Worm (Caenorhabditis elegans) whole organism, young adult: ENCODE measurements around the gene gcy-32.

Source experiments
- B0035.1 ChIP-seq: sonication (generic microtip); optimal IDR thresholded peaks from 2 replicates; lab custom pipeline; 2016; ENCODE audit warnings: missing genetic modification characterization, mild to moderate bottlenecking, missing compliant biosample characterization, missing genotype, missing genetic modification reagents
- B0261.1 ChIP-seq: sonication (generic microtip); optimal IDR thresholded peaks from 2 replicates; lab custom pipeline; 2016; ENCODE audit warnings: mild to moderate bottlenecking, missing genetic modification characterization, moderate library complexity, missing compliant biosample characterization
- C06A6.2 ChIP-seq: fragments of 200-800 bp; sonication (Bioruptor generic); conservative IDR thresholded peaks from 2 replicates; pipeline ENCODE4 v1.3.6; 2022; ENCODE audit warnings: missing genetic modification characterization, missing compliant biosample characterization
- D2030.7 ChIP-seq: fragments of 200-800 bp; sonication (Bioruptor generic); IDR thresholded peaks from 2 replicates; pipeline ENCODE4 v1.3.6; 2022; ENCODE audit warnings: missing genetic modification reagents, missing genetic modification characterization, missing compliant biosample characterization
- F22D6.2 ChIP-seq: sonication (generic microtip); optimal IDR thresholded peaks from 2 replicates; lab custom pipeline; 2016; ENCODE audit warnings: mild to moderate bottlenecking, missing genetic modification characterization, missing compliant biosample characterization
- F37B4.10 ChIP-seq: fragments of 200-800 bp; sonication (Bioruptor generic); IDR thresholded peaks from 2 replicates; pipeline ENCODE4 v1.3.6; 2022; ENCODE audit warnings: missing genetic modification characterization, missing compliant biosample characterization
- F39B2.1 ChIP-seq: fragments of 200-800 bp; sonication (Bioruptor generic); IDR thresholded peaks from 2 replicates; pipeline ENCODE4 v1.3.6; 2022; ENCODE audit warnings: missing genetic modification reagents, missing genetic modification characterization, missing compliant biosample characterization
- F57A8.1 ChIP-seq: fragments of 200-800 bp; sonication (Bioruptor generic); optimal IDR thresholded peaks from 2 replicates; lab custom pipeline; 2018; ENCODE audit warnings: mild to moderate bottlenecking, missing genetic modification characterization, moderate library complexity, missing compliant biosample characterization
- T07F8.4 ChIP-seq: sonication (generic microtip); optimal IDR thresholded peaks from 2 replicates; lab custom pipeline; 2016; ENCODE audit warnings: mild to moderate bottlenecking, missing genetic modification characterization, moderate library complexity, missing compliant biosample characterization
- Y79H2A.3 ChIP-seq: fragments of 200-800 bp; sonication (Bioruptor generic); conservative IDR thresholded peaks from 2 replicates; pipeline ENCODE4 v1.3.6; 2022; ENCODE audit warnings: missing genetic modification reagents, missing genetic modification characterization, missing compliant biosample characterization
- aptf-3 ChIP-seq: fragments of 200-800 bp; sonication (Bioruptor generic); IDR thresholded peaks from 2 replicates; pipeline ENCODE4 v1.3.6; 2022; ENCODE audit warnings: missing genetic modification characterization, missing compliant biosample characterization
- ccch-3 ChIP-seq: fragments of 200-800 bp; sonication (Bioruptor generic); optimal IDR thresholded peaks from 2 replicates; lab custom pipeline; 2018; ENCODE audit warnings: mild to moderate bottlenecking, missing genetic modification characterization, missing compliant biosample characterization
- ceh-27 ChIP-seq: fragments of 200-800 bp; sonication (Bioruptor generic); optimal IDR thresholded peaks from 2 replicates; lab custom pipeline; 2018; ENCODE audit warnings: mild to moderate bottlenecking, missing genetic modification characterization, moderate library complexity, missing compliant biosample characterization
- ceh-40 ChIP-seq: fragments of 200-800 bp; sonication (Bioruptor generic); IDR thresholded peaks from 2 replicates; pipeline ENCODE4 v1.3.6; 2022; ENCODE audit warnings: missing genetic modification characterization, missing compliant biosample characterization
- ceh-58 ChIP-seq: fragments of 200-800 bp; sonication (Bioruptor generic); IDR thresholded peaks from 2 replicates; pipeline ENCODE4 v1.3.6; 2022; ENCODE audit warnings: missing genetic modification characterization, missing compliant biosample characterization
- ceh-79 ChIP-seq: sonication (generic microtip); optimal IDR thresholded peaks from 2 replicates; lab custom pipeline; 2017; ENCODE audit warnings: mild to moderate bottlenecking, missing genetic modification characterization, missing compliant biosample characterization
- dox-1 ChIP-seq: fragments of 200-800 bp; sonication (Bioruptor generic); IDR thresholded peaks from 2 replicates; pipeline ENCODE4 v1.3.6; 2022; ENCODE audit warnings: missing genetic modification reagents, missing genetic modification characterization, missing compliant biosample characterization
- egl-18 ChIP-seq: fragments of 200-800 bp; sonication (Bioruptor generic); IDR thresholded peaks from 2 replicates; pipeline ENCODE4 v1.3.6; 2022; ENCODE audit warnings: missing genetic modification reagents, missing genetic modification characterization, missing compliant biosample characterization
- egl-44 ChIP-seq: fragments of 200-800 bp; sonication (Bioruptor generic); IDR thresholded peaks from 2 replicates; pipeline ENCODE4 v1.3.6; 2022; ENCODE audit warnings: missing genetic modification reagents, missing genetic modification characterization, missing compliant biosample characterization
- ets-4 ChIP-seq: fragments of 200-800 bp; sonication (Bioruptor generic); optimal IDR thresholded peaks from 2 replicates; lab custom pipeline; 2018; ENCODE audit warnings: mild to moderate bottlenecking, missing genetic modification characterization, missing compliant biosample characterization
- hmg-1.2 ChIP-seq: fragments of 200-800 bp; sonication (Bioruptor generic); IDR thresholded peaks from 2 replicates; pipeline ENCODE4 v1.3.6; 2022; ENCODE audit warnings: missing genetic modification reagents, missing genetic modification characterization, missing compliant biosample characterization
- hmg-20 ChIP-seq: fragments of 200-800 bp; sonication (Bioruptor generic); IDR thresholded peaks from 2 replicates; pipeline ENCODE4 v1.3.6; 2022; ENCODE audit warnings: missing genetic modification reagents, missing genetic modification characterization, missing compliant biosample characterization
- lag-1 ChIP-seq: fragments of 200-800 bp; sonication (Bioruptor generic); IDR thresholded peaks from 2 replicates; pipeline ENCODE4 v1.3.6; 2022; ENCODE audit warnings: missing genetic modification reagents, missing genetic modification characterization, missing compliant biosample characterization
- lin-35 ChIP-seq, 3 experiments: fragments of 150-350 bp in 2 of 3; sonication (generic microtip) in 1 of 3; optimal IDR thresholded peaks; 2 replicates each; lab custom pipeline; 2014 to 2018; ENCODE audit warnings: missing biosample characterization in 3 of 3, missing genetic modification characterization in 3 of 3, missing genetic modification reagents in 3 of 3
- lir-1 ChIP-seq: fragments of 200-800 bp; sonication (Bioruptor generic); conservative IDR thresholded peaks from 2 replicates; pipeline ENCODE4 v1.3.6; 2022; ENCODE audit warnings: missing genetic modification reagents, missing genetic modification characterization, missing compliant biosample characterization
- lsy-27 ChIP-seq: sonication (generic microtip); optimal IDR thresholded peaks from 2 replicates; lab custom pipeline; 2017; ENCODE audit warnings: missing genetic modification characterization, mild to moderate bottlenecking, missing compliant biosample characterization, antibody characterized with exemption, missing genotype, borderline replicate concordance; ENCODE audit not compliant: insufficient read depth
- madf-3 ChIP-seq: fragments of 200-800 bp; sonication (Bioruptor generic); IDR thresholded peaks from 2 replicates; pipeline ENCODE4 v1.3.6; 2022; ENCODE audit warnings: missing genetic modification reagents, missing genetic modification characterization, missing compliant biosample characterization
- mcd-1 ChIP-seq: fragments of 200-800 bp; sonication (Bioruptor generic); IDR thresholded peaks from 2 replicates; pipeline ENCODE4 v1.3.6; 2022; ENCODE audit warnings: missing genetic modification reagents, missing genetic modification characterization, missing compliant biosample characterization
- mxl-1 ChIP-seq: sonication (generic microtip); optimal IDR thresholded peaks from 2 replicates; lab custom pipeline; 2016; ENCODE audit warnings: missing genetic modification characterization, missing compliant biosample characterization
- nhr-179 ChIP-seq: sonication (generic microtip); optimal IDR thresholded peaks from 2 replicates; lab custom pipeline; 2016; ENCODE audit warnings: mild to moderate bottlenecking, missing genetic modification characterization, missing compliant biosample characterization
- nhr-80 ChIP-seq: sonication (generic microtip); optimal IDR thresholded peaks from 2 replicates; lab custom pipeline; 2016; ENCODE audit warnings: missing genetic modification characterization, missing compliant biosample characterization
- repo-1 ChIP-seq: sonication (generic microtip); optimal IDR thresholded peaks from 2 replicates; lab custom pipeline; 2017; ENCODE audit warnings: mild to moderate bottlenecking, missing genetic modification characterization, missing compliant biosample characterization
- snpc-1.1 ChIP-seq: sonication (generic microtip); optimal IDR thresholded peaks from 2 replicates; lab custom pipeline; 2017; ENCODE audit warnings: missing genetic modification characterization, mild to moderate bottlenecking, missing compliant biosample characterization, antibody characterized with exemption, moderate library complexity, missing genotype, missing genetic modification reagents; ENCODE audit not compliant: insufficient read depth
- tlf-1 ChIP-seq: fragments of 200-800 bp; sonication (Bioruptor generic); optimal IDR thresholded peaks from 2 replicates; lab custom pipeline; 2018; ENCODE audit warnings: mild to moderate bottlenecking, missing genetic modification characterization, missing compliant biosample characterization
- unc-130 ChIP-seq: sonication (generic microtip); optimal IDR thresholded peaks from 2 replicates; lab custom pipeline; 2016; ENCODE audit warnings: missing genetic modification reagents, missing genetic modification characterization, missing compliant biosample characterization
- zfh-2 ChIP-seq: fragments of 200-800 bp; sonication (Bioruptor generic); conservative IDR thresholded peaks from 2 replicates; pipeline ENCODE4 v1.3.6; 2022; ENCODE audit warnings: missing genetic modification reagents, missing genetic modification characterization, missing compliant biosample characterization
- zim-3 ChIP-seq: sonication (generic microtip); optimal IDR thresholded peaks from 2 replicates; lab custom pipeline; 2017; ENCODE audit warnings: mild to moderate bottlenecking, missing genetic modification characterization, moderate library complexity, missing compliant biosample characterization
- ztf-18 ChIP-seq: sonication (generic microtip); optimal IDR thresholded peaks from 2 replicates; lab custom pipeline; 2016; ENCODE audit warnings: missing genotype, mild to moderate bottlenecking, missing genetic modification characterization, missing compliant biosample characterization

gcy-32 gene

ce11 chrV:13907557-13908104 lies 7.7 kb downstream of the gcy-32 start (continued):
- TF ChIP-seq egl-44 (GFP tag; lab: Robert Waterston, UW) (peak; percentile 77), F57A8.1 (no peak), snpc-1.1 (no peak), B0035.1 (tag; lab: Kevin White, UChicago) (peak; percentile 69), ceh-27 (GFP tag; lab: Kevin White, UChicago) (peak; percentile 41), aptf-3 (GFP tag; lab: Robert Waterston, UW) (peak; percentile 88; the same call in 1 of the 2 replicates)

- no peak for TF ChIP-seq egl-18
- no peak for TF ChIP-seq ceh-58 (GFP tag; lab: Robert Waterston, UW)
- no peak for TF ChIP-seq ztf-18 (tag; lab: Kevin White, UChicago)
- no peak for TF ChIP-seq ceh-27 (GFP tag; lab: Kevin White, UChicago)
- peak; percentile 62; the same call in 1 of the 2 replicates for TF ChIP-seq hmg-1.2
- TF ChIP-seq C06A6.2 (GFP tag; lab: Robert Waterston, UW): no peak
- TF ChIP-seq mcd-1: no peak
- no peak for TF ChIP-seq lag-1 (GFP tag; lab: Robert Waterston, UW)
- TF ChIP-seq ceh-40 (GFP tag; lab: Robert Waterston, UW): no peak
- TF ChIP-seq nhr-80 (tag; lab: Kevin White, UChicago): peak; percentile 6
- TF ChIP-seq mxl-1 (tag; lab: Kevin White, UChicago): no peak
- no peak for TF ChIP-seq zim-3 (tag; lab: Kevin White, UChicago)
- TF ChIP-seq ets-4 (GFP tag; lab: Kevin White, UChicago): no peak
- TF ChIP-seq madf-3 (GFP tag; lab: Robert Waterston, UW): no peak
- TF ChIP-seq lsy-27 (tag; lab: Kevin White, UChicago): no peak
- TF ChIP-seq, all 124 proteins: peak for 2
Observed at ce11 chrV:13906166-13906565, 9.1 kb downstream of the gcy-32 start, which contains the start of gene stdh-1. TSS of gene stdh-1 (plus strand) at chrV:13906492.

- TF ChIP-seq F39B2.1 (GFP tag; lab: Robert Waterston, UW) (no peak), madf-3 (GFP tag; lab: Robert Waterston, UW) (no peak)
Observed at ce11 chrV:13904446-13904845, 10.8 kb downstream of the gcy-32 start, which contains the start of gene stdh-3. TSS of gene stdh-3 (plus strand) at chrV:13904611.

ce11 chrV:13902495-13902894 lies 12.8 kb downstream of the gcy-32 start, which contains the start of gene C06B3.1:
TSS of gene C06B3.1 (plus strand) at chrV:13902795.
- TF ChIP-seq ceh-58 (GFP tag; lab: Robert Waterston, UW) (no peak), nhr-179 (tag; lab: Kevin White, UChicago) (no peak), F22D6.2 (no peak), B0261.1 (no peak), T07F8.4 (tag; lab: Kevin White, UChicago) (no peak), F57A8.1 (no peak), unc-130 (GFP tag; lab: Kevin White, UChicago) (no peak), lin-35 (GFP tag; optimal IDR thresholded peaks at IDR 0.05; lab: Kevin White, UChicago) (no peak), ccch-3 (GFP tag; lab: Kevin White, UChicago) (no peak), Y79H2A.3 (GFP tag; lab: Robert Waterston, UW) (no peak), zfh-2 (GFP tag; lab: Robert Waterston, UW) (no peak), lir-1 (GFP tag; lab: Robert Waterston, UW) (no peak), D2030.7 (GFP tag; lab: Robert Waterston, UW) (no peak), dox-1 (GFP tag; lab: Robert Waterston, UW) (no peak), F39B2.1 (GFP tag; lab: Robert Waterston, UW) (no peak), repo-1 (tag; lab: Kevin White, UChicago) (no peak), F37B4.10 (GFP tag; lab: Robert Waterston, UW) (no peak), hmg-20 (GFP tag; lab: Robert Waterston, UW) (no peak), ceh-79 (tag; lab: Kevin White, UChicago) (no peak), tlf-1 (GFP tag; lab: Kevin White, UChicago) (no peak)
